Worm (Caenorhabditis elegans) whole organism, L1 larva: ENCODE data around the gene epn-1.
A peak's percentile ranks its signal among the peaks of the same experiment; 100 is the strongest.

Experiments used
- C16A3.4 ChIP-seq: fragments of 150-350 bp; optimal IDR thresholded peaks from 2 replicates; lab custom pipeline; 2014; ENCODE audit warnings: missing biosample characterization, missing genetic modification characterization
- F16B12.6 ChIP-seq: fragments of 150-350 bp; optimal IDR thresholded peaks from 2 replicates; lab custom pipeline; 2014; ENCODE audit warnings: missing biosample characterization, missing genetic modification characterization
- Y116A8C.19 ChIP-seq: sonication (generic microtip); optimal IDR thresholded peaks from 2 replicates; lab custom pipeline; 2016; ENCODE audit warnings: missing compliant biosample characterization, missing genetic modification characterization, borderline replicate concordance
- alr-1 ChIP-seq: fragments of 200-800 bp; sonication (Bioruptor generic); optimal IDR thresholded peaks from 2 replicates; lab custom pipeline; 2018; ENCODE audit warnings: borderline replicate concordance, mild to moderate bottlenecking, missing genetic modification characterization, missing compliant biosample characterization
- aly-2 ChIP-seq: fragments of 150-350 bp; optimal IDR thresholded peaks from 2 replicates; lab custom pipeline; 2014; ENCODE audit warnings: missing biosample characterization, missing genetic modification characterization
- ama-1 ChIP-seq: fragments of 150-350 bp; optimal IDR thresholded peaks from 2 replicates; lab custom pipeline; 2014
- blmp-1 ChIP-seq: fragments of 150-350 bp; optimal IDR thresholded peaks from 2 replicates; lab custom pipeline; 2014; ENCODE audit warnings: missing biosample characterization, missing genetic modification characterization
- ceh-82 ChIP-seq, 3 experiments: fragments of 150-350 bp in 1 of 3; sonication (generic microtip) in 2 of 3; optimal IDR thresholded peaks; 2 replicates each; lab custom pipeline; 2014 to 2017; ENCODE audit warnings: missing biosample characterization in 3 of 3, missing genetic modification characterization in 3 of 3
- ceh-88 ChIP-seq: fragments of 200-800 bp; sonication (Bioruptor generic); IDR thresholded peaks from 2 replicates; pipeline ENCODE4 v1.3.6; 2022; ENCODE audit warnings: missing genetic modification characterization, missing compliant biosample characterization
- ceh-90 ChIP-seq: sonication (generic microtip); optimal IDR thresholded peaks from 2 replicates; lab custom pipeline; 2016; ENCODE audit warnings: missing genetic modification characterization, missing compliant biosample characterization
- ces-1 ChIP-seq: fragments of 150-350 bp; optimal IDR thresholded peaks from 2 replicates; lab custom pipeline; 2014; ENCODE audit warnings: missing biosample characterization, missing genetic modification reagents, missing genetic modification characterization
- dpl-1 ChIP-seq, 3 experiments: fragments of 150-350 bp in 2 of 3; sonication (generic microtip) in 1 of 3; optimal IDR thresholded peaks; 2 replicates each; lab custom pipeline; 2014 to 2017; ENCODE audit warnings: missing biosample characterization in 3 of 3, missing genetic modification characterization in 3 of 3, missing genetic modification reagents in 3 of 3
- dsc-1 ChIP-seq: sonication (generic microtip); optimal IDR thresholded peaks from 2 replicates; lab custom pipeline; 2016; ENCODE audit warnings: mild to moderate bottlenecking, missing genetic modification characterization, missing compliant biosample characterization
- efl-1 ChIP-seq, 4 experiments: fragments of 150-350 bp; optimal IDR thresholded peaks in 3 of 4; peaks in 1 of 4; 1 replicate in 1 of 4; 2 replicates in 3 of 4; lab custom pipeline; 2014; ENCODE audit warnings: missing biosample characterization in 2 of 4, missing genetic modification characterization in 2 of 4, missing genetic modification reagents in 2 of 4
- egl-27 ChIP-seq, 2 experiments: fragments of 150-350 bp in 1 of 2; sonication (generic microtip); optimal IDR thresholded peaks; 3 replicates each; lab custom pipeline; 2017 to 2018; ENCODE audit warnings: missing biosample characterization in 2 of 2, missing genetic modification characterization in 2 of 2, missing genetic modification reagents in 2 of 2
- elt-2 ChIP-seq: sonication (generic microtip); optimal IDR thresholded peaks from 2 replicates; lab custom pipeline; 2016; ENCODE audit warnings: missing genetic modification characterization, mild to moderate bottlenecking, inconsistent platforms, missing compliant biosample characterization, missing genetic modification reagents
- elt-3 ChIP-seq, 6 experiments: fragments of 150-350 bp in 1 of 6; sonication (generic microtip); optimal IDR thresholded peaks; 2 replicates each; lab custom pipeline; 2017 to 2018; ENCODE audit warnings: missing biosample characterization in 6 of 6, missing genetic modification characterization in 6 of 6, inconsistent platforms in 1 of 6
- fkh-8 ChIP-seq: sonication (generic microtip); optimal IDR thresholded peaks from 2 replicates; lab custom pipeline; 2016; ENCODE audit warnings: mild to moderate bottlenecking, missing genetic modification characterization, missing compliant biosample characterization
- fos-1 ChIP-seq: fragments of 150-350 bp; optimal IDR thresholded peaks from 2 replicates; lab custom pipeline; 2014; ENCODE audit warnings: missing biosample characterization, missing genetic modification characterization
- grh-1 ChIP-seq: fragments of 200-800 bp; sonication (Bioruptor generic); IDR thresholded peaks from 2 replicates; pipeline ENCODE4 v1.3.6; 2022; ENCODE audit warnings: missing genetic modification reagents, missing genetic modification characterization, missing compliant biosample characterization
- hpl-2 ChIP-seq: fragments of 150-350 bp; optimal IDR thresholded peaks from 2 replicates; lab custom pipeline; 2014; ENCODE audit warnings: missing biosample characterization, missing genetic modification reagents, missing genetic modification characterization
- lin-13 ChIP-seq: fragments of 150-350 bp; optimal IDR thresholded peaks from 2 replicates; lab custom pipeline; 2014; ENCODE audit warnings: missing biosample characterization, missing genetic modification reagents, missing genetic modification characterization
- lin-14 ChIP-seq: fragments of 200-800 bp; sonication (Bioruptor generic); optimal IDR thresholded peaks from 2 replicates; lab custom pipeline; 2018; ENCODE audit warnings: mild to moderate bottlenecking, missing genetic modification characterization, moderate library complexity, missing compliant biosample characterization
- lin-35 ChIP-seq, 2 experiments: fragments of 150-350 bp; optimal IDR thresholded peaks; 2 replicates each; lab custom pipeline; 2014; ENCODE audit warnings: missing biosample characterization in 2 of 2, missing genetic modification characterization in 2 of 2, missing genetic modification reagents in 2 of 2
- lin-39 ChIP-seq: fragments of 150-350 bp; optimal IDR thresholded peaks from 2 replicates; lab custom pipeline; 2014; ENCODE audit warnings: missing biosample characterization, missing genetic modification reagents, missing genetic modification characterization
- mab-9 ChIP-seq: fragments of 200-800 bp; sonication (Bioruptor generic); IDR thresholded peaks from 2 replicates; pipeline ENCODE4 v1.3.6; 2022; ENCODE audit warnings: missing genetic modification reagents, missing genetic modification characterization, missing compliant biosample characterization
- mdl-1 ChIP-seq, 2 experiments: fragments of 150-350 bp; optimal IDR thresholded peaks; 2 replicates each; lab custom pipeline; 2014 to 2017; ENCODE audit warnings: missing biosample characterization in 2 of 2, missing genetic modification characterization in 2 of 2, inconsistent platforms in 1 of 2
- mep-1 ChIP-seq: fragments of 150-350 bp; optimal IDR thresholded peaks from 2 replicates; lab custom pipeline; 2014; ENCODE audit warnings: missing biosample characterization, missing genetic modification characterization
- nhr-11 ChIP-seq: fragments of 150-350 bp; optimal IDR thresholded peaks from 2 replicates; lab custom pipeline; 2014; ENCODE audit warnings: missing biosample characterization, missing genetic modification characterization
- nhr-12 ChIP-seq: sonication (generic microtip); optimal IDR thresholded peaks from 2 replicates; lab custom pipeline; 2017; ENCODE audit warnings: missing biosample characterization, missing genetic modification characterization
- nhr-19 ChIP-seq: fragments of 200-800 bp; sonication (Bioruptor generic); conservative IDR thresholded peaks from 2 replicates; pipeline ENCODE4 v1.3.6; 2022; ENCODE audit warnings: missing genetic modification characterization, missing compliant biosample characterization
- nhr-20 ChIP-seq: sonication (generic microtip); optimal IDR thresholded peaks from 2 replicates; lab custom pipeline; 2016; ENCODE audit warnings: mild to moderate bottlenecking, missing genetic modification characterization, missing compliant biosample characterization
- nhr-237 ChIP-seq: fragments of 150-350 bp; optimal IDR thresholded peaks from 2 replicates; lab custom pipeline; 2014; ENCODE audit warnings: missing biosample characterization, missing genetic modification characterization
- nhr-28 ChIP-seq: fragments of 150-350 bp; optimal IDR thresholded peaks from 2 replicates; lab custom pipeline; 2014; ENCODE audit warnings: missing biosample characterization, missing genetic modification characterization
- nhr-47 ChIP-seq: sonication (generic microtip); optimal IDR thresholded peaks from 2 replicates; lab custom pipeline; 2016; ENCODE audit warnings: mild to moderate bottlenecking, missing genetic modification characterization, moderate library complexity, missing compliant biosample characterization
- nhr-71 ChIP-seq: sonication (generic microtip); optimal IDR thresholded peaks from 2 replicates; lab custom pipeline; 2016; ENCODE audit warnings: mild to moderate bottlenecking, missing genetic modification characterization, moderate library complexity, missing compliant biosample characterization
- nhr-77 ChIP-seq: fragments of 150-350 bp; optimal IDR thresholded peaks from 2 replicates; lab custom pipeline; 2014; ENCODE audit warnings: missing biosample characterization, missing genetic modification characterization
- nhr-84 ChIP-seq: sonication (generic microtip); optimal IDR thresholded peaks from 2 replicates; lab custom pipeline; 2017; ENCODE audit warnings: missing biosample characterization, missing genetic modification characterization
- nhr-90 ChIP-seq: sonication (generic microtip); optimal IDR thresholded peaks from 2 replicates; lab custom pipeline; 2016; ENCODE audit warnings: mild to moderate bottlenecking, missing genetic modification characterization, missing compliant biosample characterization; ENCODE audit not compliant: poor library complexity
- pag-3 ChIP-seq: sonication (generic microtip); optimal IDR thresholded peaks from 2 replicates; lab custom pipeline; 2017; ENCODE audit warnings: missing genetic modification characterization, mild to moderate bottlenecking, missing compliant biosample characterization, antibody characterized with exemption, borderline replicate concordance; ENCODE audit not compliant: insufficient read depth
- pax-3 ChIP-seq: fragments of 200-800 bp; sonication (Bioruptor generic); optimal IDR thresholded peaks from 2 replicates; lab custom pipeline; 2018; ENCODE audit warnings: mild to moderate bottlenecking, missing genetic modification characterization, moderate library complexity, missing compliant biosample characterization
- rnt-1 ChIP-seq: sonication (generic microtip); optimal IDR thresholded peaks from 2 replicates; lab custom pipeline; 2016; ENCODE audit warnings: mild to moderate bottlenecking, missing genetic modification characterization, moderate library complexity, missing compliant biosample characterization
- skn-1 ChIP-seq: fragments of 150-350 bp; optimal IDR thresholded peaks from 2 replicates; lab custom pipeline; 2014; ENCODE audit warnings: missing biosample characterization, missing genetic modification characterization
- sup-37 ChIP-seq: fragments of 200-800 bp; sonication (Bioruptor generic); optimal IDR thresholded peaks from 2 replicates; lab custom pipeline; 2018; ENCODE audit warnings: mild to moderate bottlenecking, missing genetic modification characterization, missing compliant biosample characterization
- swsn-7 ChIP-seq: sonication (generic microtip); optimal IDR thresholded peaks from 2 replicates; lab custom pipeline; 2016; ENCODE audit warnings: missing genetic modification characterization, missing compliant biosample characterization
- unc-62 ChIP-seq: fragments of 150-350 bp; optimal IDR thresholded peaks from 2 replicates; lab custom pipeline; 2014; ENCODE audit warnings: missing biosample characterization, missing genetic modification reagents, missing genetic modification characterization
- unc-86 ChIP-seq: sonication (generic microtip); optimal IDR thresholded peaks from 2 replicates; lab custom pipeline; 2016; ENCODE audit warnings: missing genetic modification characterization, missing compliant biosample characterization
- xbp-1 ChIP-seq: sonication (generic microtip); optimal IDR thresholded peaks from 2 replicates; lab custom pipeline; 2016; ENCODE audit warnings: missing genetic modification characterization, missing compliant biosample characterization
- zag-1 ChIP-seq: fragments of 150-350 bp; optimal IDR thresholded peaks from 2 replicates; lab custom pipeline; 2014; ENCODE audit warnings: missing biosample characterization, missing genetic modification characterization
- ztf-11 ChIP-seq, 2 experiments: sonication (generic microtip); optimal IDR thresholded peaks; 2 replicates each; lab custom pipeline; 2016 to 2017; ENCODE audit warnings: missing genetic modification characterization in 2 of 2, missing biosample characterization in 1 of 2, missing compliant biosample characterization in 1 of 2

The epn-1 gene

ce11 chrX:14815412-14815811 lies 2.9 kb downstream of the epn-1 start:
- TF ChIP-seq nhr-90 (tag; lab: Kevin White, UChicago), result peak; percentile 8
- TF ChIP-seq elt-2 (tag; lab: Kevin White, UChicago), result peak; percentile 20
- TF ChIP-seq hpl-2, result no peak
- TF ChIP-seq aly-2 (tag; lab: Kevin White, UChicago), result peak; percentile 4
- TF ChIP-seq swsn-7, result no peak

- TF ChIP-seq dsc-1 (tag; lab: Kevin White, UChicago) (peak; percentile 94), pag-3 (tag; lab: Kevin White, UChicago) (no peak), mab-9 (GFP tag; lab: Robert Waterston, UW) (peak; percentile 79), mdl-1 (tag; optimal IDR thresholded peaks at IDR 0.05; lab: Kevin White, UChicago) (peak in 1 of 2 experiments; percentile 43), unc-62 (no peak), ztf-11 (tag; optimal IDR thresholded peaks at IDR 0.05; lab: Kevin White, UChicago) (peak in 1 of 2 experiments; percentile 52), nhr-20 (tag; lab: Kevin White, UChicago) (peak; percentile 79), dpl-1 (GFP tag; optimal IDR thresholded peaks at IDR 0.05; lab: Kevin White, UChicago) (peak in 2 of 3 experiments; percentile 35 to 44), ceh-90 (peak; percentile 29), Y116A8C.19 (tag; lab: Kevin White, UChicago) (no peak), ceh-82 (tag; optimal IDR thresholded peaks at IDR 0.05; lab: Kevin White, UChicago) (peak; percentile 78 to 86 (median 86)), lin-13 (GFP tag; lab: Kevin White, UChicago) (peak; percentile 42), unc-86 (peak; percentile 55), lin-39 (tag; lab: Kevin White, UChicago) (peak; percentile 79), xbp-1 (peak; percentile 77), nhr-237 (tag; lab: Kevin White, UChicago) (no peak), ces-1 (no peak), fkh-8 (tag; lab: Kevin White, UChicago) (peak; percentile 71), zag-1 (tag; lab: Kevin White, UChicago) (no peak), nhr-71 (tag; lab: Kevin White, UChicago) (peak; percentile 86), nhr-19 (GFP tag; lab: Robert Waterston, UW) (peak; percentile 88), pax-3 (tag; lab: Kevin White, UChicago) (peak; percentile 72), sup-37 (GFP tag; lab: Kevin White, UChicago) (peak; percentile 66), nhr-90 (tag; lab: Kevin White, UChicago) (peak; percentile 86), ceh-88 (GFP tag; lab: Robert Waterston, UW) (peak; percentile 61), ama-1 (lab: Kevin White, UChicago) (no peak), fos-1 (tag; lab: Kevin White, UChicago) (peak; percentile 92), nhr-12 (no peak), nhr-11 (peak; percentile 64), nhr-28 (no peak), mep-1 (peak; percentile 97), nhr-47 (tag; lab: Kevin White, UChicago) (peak; percentile 93), elt-3 (tag; optimal IDR thresholded peaks at IDR 0.05; lab: Kevin White, UChicago) (peak in 2 of 6 experiments; percentile 3 to 73), elt-2 (tag; lab: Kevin White, UChicago) (peak; percentile 75), rnt-1 (tag; lab: Kevin White, UChicago) (peak; percentile 87), grh-1 (GFP tag; lab: Robert Waterston, UW) (peak; percentile 52), skn-1 (tag; lab: Kevin White, UChicago) (peak; percentile 82), lin-14 (GFP tag; lab: Kevin White, UChicago) (peak; percentile 88), efl-1 (optimal IDR thresholded peaks at IDR 0.05; lab: Kevin White, UChicago) (peak; percentile 58 to 62), efl-1 (GFP tag; optimal IDR thresholded peaks at IDR 0.05 in 1 of 2; lab: Kevin White, UChicago) (peak; percentile 7 to 93), egl-27 (tag; optimal IDR thresholded peaks at IDR 0.05; lab: Kevin White, UChicago) (peak in 1 of 2 experiments; percentile 3), C16A3.4 (tag; lab: Kevin White, UChicago) (peak; percentile 81), lin-35 (GFP tag; optimal IDR thresholded peaks at IDR 0.05; lab: Kevin White, UChicago) (peak; percentile 20 to 80), nhr-84 (no peak), F16B12.6 (no peak), nhr-77 (tag; lab: Kevin White, UChicago) (peak; percentile 74), blmp-1 (tag; lab: Kevin White, UChicago) (peak; percentile 18), alr-1 (tag; lab: Kevin White, UChicago) (no peak)
These were observed 4.9 kb downstream of the epn-1 start for ce11 chrX:14813398-14813797.
